Worm (Caenorhabditis elegans): Measurements from ENCODE around the gene C27H6.9.

DNA sequence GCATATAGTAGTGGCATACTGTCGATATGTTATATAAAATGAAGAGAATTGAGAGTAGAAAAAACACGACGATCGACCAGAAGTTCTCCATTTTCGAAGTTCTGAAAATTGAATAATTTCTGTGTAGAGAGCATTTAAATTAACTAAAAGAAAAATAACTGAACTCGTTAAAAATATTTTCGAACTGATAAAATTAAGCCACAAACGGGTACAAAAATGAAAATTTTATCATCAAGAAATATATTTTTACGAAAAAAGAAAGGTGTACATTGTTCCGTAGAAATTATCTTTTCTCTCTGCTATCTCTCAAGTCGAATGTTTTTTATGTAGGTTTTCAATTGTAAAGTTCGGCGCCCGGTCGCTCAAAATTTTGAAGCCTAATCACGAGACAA is 48.3 kb downstream of the C27H6.9 start, which contains the start of gene acl-2:
- no peak for TF ChIP-seq lir-3 (tag; optimal IDR thresholded peaks at IDR 0.05; ENCODE audit: poor library complexity)
- no peak for TF ChIP-seq rnt-1 (tag; optimal IDR thresholded peaks at IDR 0.05)
- no peak for TF ChIP-seq sup-37 (GFP tag; optimal IDR thresholded peaks at IDR 0.05)
- no peak for TF ChIP-seq ces-1 (GFP tag; optimal IDR thresholded peaks at IDR 0.05)
